Worm (Caenorhabditis elegans) whole organism, L2 larva: ENCODE measurements around the gene mrpl-45.

Experiments
- F13H6.1 ChIP-seq: sonication (generic microtip); optimal IDR thresholded peaks from 2 replicates; lab custom pipeline; 2016; ENCODE audit warnings: missing genetic modification characterization, missing compliant biosample characterization
- Y55F3AM.14 ChIP-seq: fragments of 200-800 bp; sonication (Bioruptor generic); optimal IDR thresholded peaks from 2 replicates; lab custom pipeline; 2018; ENCODE audit warnings: mild to moderate bottlenecking, missing genetic modification characterization, missing compliant biosample characterization
- blmp-1 ChIP-seq: sonication (generic microtip); optimal IDR thresholded peaks from 2 replicates; lab custom pipeline; 2017; ENCODE audit warnings: missing genetic modification characterization, mild to moderate bottlenecking, missing compliant biosample characterization, antibody characterized with exemption, moderate library complexity; ENCODE audit not compliant: insufficient read depth
- lin-11 ChIP-seq: fragments of 150-350 bp; sonication (generic microtip); optimal IDR thresholded peaks from 2 replicates; lab custom pipeline; 2014; ENCODE audit warnings: missing biosample characterization, missing genetic modification characterization, inconsistent platforms, mixed read lengths
- mab-5 ChIP-seq: fragments of 150-350 bp; optimal IDR thresholded peaks from 2 replicates; lab custom pipeline; 2014; ENCODE audit warnings: missing biosample characterization, missing genetic modification characterization
- nhr-10 ChIP-seq: sonication (generic microtip); optimal IDR thresholded peaks from 2 replicates; lab custom pipeline; 2017; ENCODE audit warnings: missing biosample characterization, missing genetic modification characterization
- nhr-11 ChIP-seq: fragments of 150-350 bp; optimal IDR thresholded peaks from 2 replicates; lab custom pipeline; 2014; ENCODE audit warnings: missing biosample characterization, missing genetic modification characterization
- nhr-23 ChIP-seq: fragments of 150-350 bp; optimal IDR thresholded peaks from 2 replicates; lab custom pipeline; 2014; ENCODE audit warnings: missing biosample characterization, missing genetic modification reagents, missing genetic modification characterization
- nhr-77 ChIP-seq: fragments of 150-350 bp; optimal IDR thresholded peaks from 2 replicates; lab custom pipeline; 2014; ENCODE audit warnings: missing biosample characterization, missing genetic modification characterization
- snpc-4 ChIP-seq: fragments of 150-350 bp; optimal IDR thresholded peaks from 2 replicates; lab custom pipeline; 2014; ENCODE audit warnings: missing biosample characterization, missing genetic modification characterization
- unc-62 ChIP-seq: fragments of 150-350 bp; optimal IDR thresholded peaks from 2 replicates; lab custom pipeline; 2014; ENCODE audit warnings: missing biosample characterization, missing genetic modification reagents, missing genetic modification characterization

DNA sequence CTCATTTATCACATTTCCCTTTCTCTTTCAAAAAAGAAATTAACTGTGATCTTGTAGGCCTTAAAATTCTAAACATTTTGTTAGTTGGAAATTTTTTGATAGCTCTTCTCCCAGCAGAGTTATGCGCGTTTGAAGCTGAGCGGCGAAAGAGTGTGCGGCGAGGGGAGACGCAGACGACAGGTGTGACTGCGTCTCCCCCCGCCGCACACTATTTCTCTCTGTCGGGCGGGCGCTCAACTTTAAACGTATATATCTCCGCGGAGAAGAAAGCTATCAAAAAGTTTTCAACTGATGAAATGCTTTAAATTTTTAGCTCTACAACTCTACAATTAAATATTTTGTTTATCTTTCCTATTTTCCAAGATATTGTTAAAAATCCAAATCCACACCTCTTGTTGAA lies 17.2 kb upstream of the mrpl-45 start:
- TF ChIP-seq snpc-4 (no peak), blmp-1 (tag; lab: Kevin White, UChicago) (no peak), nhr-10 (tag; lab: Kevin White, UChicago) (no peak), nhr-11 (tag; lab: Kevin White, UChicago) (no peak), nhr-77 (tag; lab: Kevin White, UChicago) (no peak), F13H6.1 (tag; lab: Kevin White, UChicago) (no peak), Y55F3AM.14 (GFP tag; lab: Kevin White, UChicago) (no peak), lin-11 (no peak), nhr-23 (no peak), mab-5 (tag; lab: Kevin White, UChicago) (no peak), unc-62 (GFP tag; lab: Kevin White, UChicago) (no peak)
